Fruit fly (Drosophila melanogaster) whole organism, prepupa: ENCODE measurements around the gene CG11983.

ENCODE experiments used
- Blimp-1 ChIP-seq: fragments of 200-800 bp; sonication (Bioruptor generic); optimal IDR thresholded peaks from 3 replicates; lab custom pipeline; 2017; ENCODE audit warnings: missing biosample characterization, missing genetic modification characterization, mild to moderate bottlenecking, moderate library complexity, missing genetic modification reagents
- CG10631 ChIP-seq: fragments of 200-800 bp; sonication (Bioruptor generic); optimal IDR thresholded peaks from 2 replicates; lab custom pipeline; 2016; ENCODE audit warnings: missing biosample characterization, missing genetic modification characterization
- CG10669 ChIP-seq: fragments of 200-800 bp; sonication (Bioruptor generic); optimal IDR thresholded peaks from 3 replicates; lab custom pipeline; 2018; ENCODE audit warnings: missing biosample characterization, mild to moderate bottlenecking, missing genetic modification characterization, moderate library complexity
- CG11294 ChIP-seq: fragments of 200-800 bp; sonication (Bioruptor generic); IDR thresholded peaks from 2 replicates; pipeline ENCODE4 v1.3.6; 2022; ENCODE audit warnings: missing biosample characterization, missing genetic modification characterization
- CG11762 ChIP-seq: fragments of 200-800 bp; sonication (Bioruptor generic); optimal IDR thresholded peaks from 3 replicates; lab custom pipeline; 2016; ENCODE audit warnings: missing biosample characterization, missing genetic modification characterization; ENCODE audit not compliant: insufficient read depth
- CG15336 ChIP-seq: fragments of 200-800 bp; sonication (Bioruptor generic); IDR thresholded peaks from 2 replicates; pipeline ENCODE4 v1.3.6; 2022; ENCODE audit warnings: missing biosample characterization, missing genetic modification characterization
- CG1621 ChIP-seq: fragments of 200-800 bp; sonication (Bioruptor generic); optimal IDR thresholded peaks from 3 replicates; lab custom pipeline; 2018; ENCODE audit warnings: missing biosample characterization, mild to moderate bottlenecking, missing genetic modification characterization
- CG16779 ChIP-seq: fragments of 200-800 bp; sonication (Bioruptor generic); optimal IDR thresholded peaks from 3 replicates; lab custom pipeline; 2017; ENCODE audit warnings: missing biosample characterization, mild to moderate bottlenecking, missing genetic modification characterization
- CG3032 ChIP-seq: fragments of 200-800 bp; optimal IDR thresholded peaks from 2 replicates; lab custom pipeline; 2019; ENCODE audit warnings: missing biosample characterization, mild to moderate bottlenecking, missing genetic modification characterization, moderate library complexity
- CG32006 ChIP-seq: fragments of 200-800 bp; sonication (Bioruptor generic); optimal IDR thresholded peaks from 3 replicates; lab custom pipeline; 2017; ENCODE audit warnings: missing biosample characterization, mild to moderate bottlenecking, missing genetic modification characterization
- CG3919 ChIP-seq: fragments of 200-800 bp; sonication (Bioruptor generic); optimal IDR thresholded peaks from 3 replicates; lab custom pipeline; 2016; ENCODE audit warnings: missing biosample characterization, missing genetic modification characterization
- CG4318 ChIP-seq: fragments of 200-800 bp; sonication (Bioruptor generic); optimal IDR thresholded peaks from 3 replicates; lab custom pipeline; 2017; ENCODE audit warnings: missing biosample characterization, mild to moderate bottlenecking, missing genetic modification characterization
- CG6163 ChIP-seq: fragments of 200-800 bp; sonication (Bioruptor generic); IDR thresholded peaks from 3 replicates; pipeline ENCODE4 v1.3.6; 2022; ENCODE audit warnings: missing biosample characterization, missing genetic modification characterization
- CG6792 ChIP-seq: fragments of 200-800 bp; sonication (Bioruptor generic); optimal IDR thresholded peaks from 3 replicates; lab custom pipeline; 2016; ENCODE audit warnings: missing biosample characterization, missing genetic modification characterization
- CG6808 ChIP-seq: fragments of 200-800 bp; sonication (Bioruptor generic); optimal IDR thresholded peaks from 3 replicates; lab custom pipeline; 2017; ENCODE audit warnings: missing biosample characterization, missing genetic modification characterization, mild to moderate bottlenecking, moderate library complexity, missing genetic modification reagents
- CG6854 ChIP-seq: fragments of 200-800 bp; sonication (Bioruptor generic); optimal IDR thresholded peaks from 2 replicates; lab custom pipeline; 2017; ENCODE audit warnings: missing biosample characterization, mild to moderate bottlenecking, missing genetic modification characterization
- CG7368 ChIP-seq: fragments of 200-800 bp; sonication (Bioruptor generic); optimal IDR thresholded peaks from 3 replicates; lab custom pipeline; 2016; ENCODE audit warnings: missing biosample characterization, missing genetic modification characterization
- CG8119 ChIP-seq: fragments of 200-800 bp; sonication (Bioruptor generic); IDR thresholded peaks from 3 replicates; pipeline ENCODE4 v1.3.6; 2022; ENCODE audit warnings: missing biosample characterization, missing genetic modification characterization
- CG8319 ChIP-seq: fragments of 200-800 bp; sonication (Bioruptor generic); optimal IDR thresholded peaks from 3 replicates; lab custom pipeline; 2016; ENCODE audit warnings: missing biosample characterization, missing genetic modification characterization
- CG8632 ChIP-seq: fragments of 200-800 bp; sonication (Bioruptor generic); optimal IDR thresholded peaks from 3 replicates; lab custom pipeline; 2016; ENCODE audit warnings: missing biosample characterization, missing genetic modification characterization
- Eip78C ChIP-seq: fragments of 200-800 bp; sonication (Bioruptor generic); peaks from one replicate; lab custom pipeline; 2016; ENCODE audit warnings: missing biosample characterization, missing genetic modification characterization
- Eip93F ChIP-seq: fragments of 200-800 bp; sonication (Bioruptor generic); optimal IDR thresholded peaks from 2 replicates; lab custom pipeline; 2016; ENCODE audit warnings: missing biosample characterization, mild to moderate bottlenecking, missing genetic modification characterization
- Ets21C ChIP-seq: fragments of 200-800 bp; sonication (Bioruptor generic); optimal IDR thresholded peaks from 3 replicates; lab custom pipeline; 2016; ENCODE audit warnings: missing biosample characterization, missing genetic modification characterization
- Ets96B ChIP-seq: fragments of 200-800 bp; optimal IDR thresholded peaks from 2 replicates; lab custom pipeline; 2019; ENCODE audit warnings: missing biosample characterization, mild to moderate bottlenecking, missing genetic modification characterization, moderate library complexity
- Gug ChIP-seq: fragments of 200-800 bp; sonication (Bioruptor generic); IDR thresholded peaks from 2 replicates; pipeline ENCODE4 v1.3.6; 2022; ENCODE audit warnings: missing biosample characterization, missing genetic modification characterization
- Hr38 ChIP-seq: sonication (Bioruptor generic); optimal IDR thresholded peaks from 2 replicates; lab custom pipeline; 2016; ENCODE audit warnings: missing biosample characterization, missing genetic modification characterization
- Hr39 ChIP-seq: fragments of 200-800 bp; sonication (Bioruptor generic); optimal IDR thresholded peaks from 2 replicates; lab custom pipeline; 2016; ENCODE audit warnings: missing biosample characterization, missing genetic modification characterization
- Hr4 ChIP-seq: fragments of 200-800 bp; sonication (Bioruptor generic); optimal IDR thresholded peaks from 3 replicates; lab custom pipeline; 2016; ENCODE audit warnings: missing biosample characterization, missing genetic modification characterization
- Lpt ChIP-seq: fragments of 200-800 bp; sonication (Bioruptor generic); optimal IDR thresholded peaks from 3 replicates; lab custom pipeline; 2016; ENCODE audit warnings: missing biosample characterization, missing genetic modification characterization
- Met ChIP-seq: fragments of 200-800 bp; sonication (Bioruptor generic); optimal IDR thresholded peaks from 3 replicates; lab custom pipeline; 2016; ENCODE audit warnings: missing biosample characterization, missing genetic modification characterization
- OdsH ChIP-seq: fragments of 200-800 bp; sonication (Bioruptor generic); optimal IDR thresholded peaks from 3 replicates; lab custom pipeline; 2016; ENCODE audit warnings: missing biosample characterization, missing genetic modification characterization
- Smox ChIP-seq: fragments of 200-800 bp; sonication (Bioruptor generic); optimal IDR thresholded peaks from 3 replicates; lab custom pipeline; 2016; ENCODE audit warnings: missing biosample characterization, missing genetic modification characterization
- Sox15 ChIP-seq: fragments of 200-800 bp; sonication (Bioruptor generic); optimal IDR thresholded peaks from 3 replicates; lab custom pipeline; 2016; ENCODE audit warnings: missing biosample characterization, missing genetic modification characterization
- achi ChIP-seq: fragments of 200-800 bp; sonication (Bioruptor generic); optimal IDR thresholded peaks from 3 replicates; lab custom pipeline; 2016; ENCODE audit warnings: missing biosample characterization, missing genetic modification characterization
- cyc ChIP-seq: fragments of 200-800 bp; sonication (Bioruptor generic); optimal IDR thresholded peaks from 3 replicates; lab custom pipeline; 2016; ENCODE audit warnings: missing biosample characterization, missing genetic modification characterization
- dac ChIP-seq: fragments of 200-800 bp; sonication (Bioruptor generic); optimal IDR thresholded peaks from 2 replicates; lab custom pipeline; 2017; ENCODE audit warnings: missing biosample characterization, mild to moderate bottlenecking, missing genetic modification characterization
- dsx ChIP-seq: fragments of 200-800 bp; optimal IDR thresholded peaks from 3 replicates; lab custom pipeline; 2019; ENCODE audit warnings: missing biosample characterization, mild to moderate bottlenecking, missing genetic modification characterization, moderate library complexity; ENCODE audit not compliant: poor library complexity, severe bottlenecking
- esn ChIP-seq: fragments of 200-800 bp; sonication (Bioruptor generic); optimal IDR thresholded peaks from 2 replicates; lab custom pipeline; 2016; ENCODE audit warnings: missing biosample characterization, mild to moderate bottlenecking, missing genetic modification characterization, moderate library complexity
- fd59A ChIP-seq: fragments of 200-800 bp; sonication (Bioruptor generic); optimal IDR thresholded peaks from 2 replicates; lab custom pipeline; 2017; ENCODE audit warnings: missing biosample characterization, mild to moderate bottlenecking, missing genetic modification characterization, missing genetic modification reagents
- lz ChIP-seq: fragments of 200-800 bp; sonication (Bioruptor generic); optimal IDR thresholded peaks from 3 replicates; lab custom pipeline; 2016; ENCODE audit warnings: missing biosample characterization, missing genetic modification characterization
- net ChIP-seq: fragments of 200-800 bp; sonication (Bioruptor generic); optimal IDR thresholded peaks from 3 replicates; lab custom pipeline; 2016; ENCODE audit warnings: missing biosample characterization, missing genetic modification characterization
- pdm3 ChIP-seq: fragments of 200-800 bp; sonication (Bioruptor generic); optimal IDR thresholded peaks from 3 replicates; lab custom pipeline; 2016; ENCODE audit warnings: missing biosample characterization, missing genetic modification characterization
- spab ChIP-seq: fragments of 200-800 bp; sonication (Bioruptor generic); optimal IDR thresholded peaks from 2 replicates; lab custom pipeline; 2017; ENCODE audit warnings: missing biosample characterization, mild to moderate bottlenecking, missing genetic modification characterization, missing genetic modification reagents
- ss ChIP-seq, 2 experiments: fragments of 200-800 bp; sonication (Bioruptor generic); optimal IDR thresholded peaks; 2 replicates in 1 of 2; 3 replicates in 1 of 2; lab custom pipeline; 2017 to 2018; ENCODE audit warnings: mild to moderate bottlenecking in 2 of 2, missing biosample characterization in 2 of 2, missing genetic modification characterization in 2 of 2, moderate library complexity in 1 of 2
- svp ChIP-seq: fragments of 200-800 bp; sonication (Bioruptor generic); peaks from one replicate; lab custom pipeline; 2016; ENCODE audit warnings: missing biosample characterization, missing genetic modification characterization
- topi ChIP-seq: fragments of 200-800 bp; sonication (Bioruptor generic); optimal IDR thresholded peaks from 3 replicates; lab custom pipeline; 2016; ENCODE audit warnings: missing biosample characterization, missing genetic modification characterization

CG11983 gene

DNA sequence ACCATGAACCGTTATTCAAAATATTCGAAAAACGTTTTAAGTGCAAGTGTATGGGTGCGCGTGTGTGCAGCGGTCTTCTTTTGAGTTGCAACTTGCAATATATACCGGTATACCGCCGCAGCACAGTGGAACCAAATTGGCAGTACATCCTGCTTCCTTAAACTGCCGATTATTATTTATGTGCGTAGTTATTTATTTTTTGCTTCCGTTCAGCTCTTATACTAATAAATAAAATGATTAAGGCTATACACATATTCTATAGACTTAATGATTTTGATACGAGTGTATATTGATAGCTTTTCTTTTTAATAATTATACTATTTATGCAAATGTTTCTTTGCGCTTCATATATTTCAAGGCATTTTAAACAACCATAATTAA lies 38.2 kb upstream of the CG11983 start (continued):
- TF ChIP-seq CG6792 (GFP tag; lab: Kevin White, UChicago) (no peak), CG11762 (GFP tag; lab: Kevin White, UChicago) (no peak), CG10631 (GFP tag; lab: Kevin White, UChicago) (no peak), Ets21C (GFP tag; lab: Kevin White, UChicago) (no peak), svp (peak; percentile 76), CG3919 (GFP tag; lab: Kevin White, UChicago) (no peak), CG8119 (no peak), dac (GFP tag; lab: Kevin White, UChicago) (no peak), CG8319 (GFP tag; lab: Kevin White, UChicago) (no peak), CG4318 (no peak), CG32006 (peak; percentile 50), Blimp-1 (no peak), CG8632 (GFP tag; lab: Kevin White, UChicago) (peak; percentile 5), Hr39 (GFP tag; lab: Kevin White, UChicago) (peak; percentile 21), CG6854 (GFP tag; lab: Kevin White, UChicago) (no peak), CG16779 (tag; lab: Kevin White, UChicago) (no peak), Met (peak; percentile 57), lz (GFP tag; lab: Kevin White, UChicago) (peak; percentile 10), Gug (GFP tag; lab: Robert Waterston, UW) (no peak), esn (peak; percentile 46), spab (no peak), cyc (GFP tag; lab: Kevin White, UChicago) (no peak), CG1621 (tag; lab: Kevin White, UChicago) (no peak)

dm6 chr3R:8970707-8971106 lies 37.4 kb upstream of the CG11983 start:
- no peak for TF ChIP-seq net (GFP tag; lab: Kevin White, UChicago)
- no peak for TF ChIP-seq Sox15 (GFP tag; lab: Kevin White, UChicago)
- no peak for TF ChIP-seq CG11294 (GFP tag; lab: Robert Waterston, UW)
- TF ChIP-seq Eip93F (GFP tag; lab: Kevin White, UChicago) = no peak
- no peak for TF ChIP-seq Eip78C
- no peak for TF ChIP-seq ss (GFP tag; optimal IDR thresholded peaks at IDR 0.05; lab: Kevin White, UChicago)
- no peak for TF ChIP-seq Hr39 (GFP tag; lab: Kevin White, UChicago)
- no peak for TF ChIP-seq CG3032 (tag; lab: Kevin White, UChicago)
- TF ChIP-seq CG6808 (GFP tag; lab: Kevin White, UChicago) = no peak
- TF ChIP-seq CG16779 (tag; lab: Kevin White, UChicago) = no peak
- no peak for TF ChIP-seq CG6854 (GFP tag; lab: Kevin White, UChicago)
- TF ChIP-seq CG11762 (GFP tag; lab: Kevin White, UChicago) = no peak
- TF ChIP-seq pdm3 (GFP tag; lab: Kevin White, UChicago) = no peak
- TF ChIP-seq achi (GFP tag; lab: Kevin White, UChicago) = no peak
- TF ChIP-seq Hr4 (GFP tag; lab: Kevin White, UChicago) = no peak
- TF ChIP-seq CG1621 (tag; lab: Kevin White, UChicago) = no peak
- TF ChIP-seq CG4318 = no peak
- TF ChIP-seq CG7368 (GFP tag; lab: Kevin White, UChicago) = no peak
- TF ChIP-seq, all 60 proteins: peak for 0

DNA sequence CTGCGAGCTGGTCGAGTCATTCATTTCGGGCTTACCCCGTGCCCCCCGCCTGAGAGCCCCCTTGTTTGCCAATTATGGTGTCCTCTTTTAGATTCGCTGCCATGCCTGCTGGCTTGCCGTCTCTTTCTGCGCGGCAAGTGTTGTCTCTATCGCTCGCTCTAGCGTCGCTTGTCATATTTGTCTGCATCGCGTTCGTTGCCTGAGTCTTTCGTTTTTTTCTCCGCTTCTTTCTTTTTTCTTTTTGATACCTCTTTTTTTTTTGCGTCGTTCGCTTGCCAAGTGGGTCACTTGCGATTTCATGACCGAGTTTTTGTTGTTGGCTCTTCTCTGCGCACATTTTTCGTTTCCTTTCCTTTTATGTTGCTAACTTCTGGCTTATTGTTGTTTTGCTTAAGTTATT lies 36.3 kb upstream of the CG11983 start:
- TF ChIP-seq CG16779 (tag; lab: Kevin White, UChicago) = peak; percentile 50
- no peak for TF ChIP-seq Hr38 (GFP tag; lab: Kevin White, UChicago)
- TF ChIP-seq CG10631 (GFP tag; lab: Kevin White, UChicago) = no peak
- no peak for TF ChIP-seq lz (GFP tag; lab: Kevin White, UChicago)
- TF ChIP-seq Ets96B (tag; lab: Kevin White, UChicago) = peak; percentile 12
- TF ChIP-seq CG6792 (GFP tag; lab: Kevin White, UChicago) = no peak
- no peak for TF ChIP-seq fd59A (GFP tag; lab: Kevin White, UChicago)
- TF ChIP-seq cyc (GFP tag; lab: Kevin White, UChicago) = no peak
- peak; percentile 29 for TF ChIP-seq CG1621 (tag; lab: Kevin White, UChicago)
- no peak for TF ChIP-seq pdm3 (GFP tag; lab: Kevin White, UChicago)
- peak; percentile 62 for TF ChIP-seq CG6163 (GFP tag; lab: Robert Waterston, UW)
- TF ChIP-seq Smox = no peak
- TF ChIP-seq topi (GFP tag; lab: Kevin White, UChicago) = no peak
- no peak for TF ChIP-seq CG4318
- TF ChIP-seq CG8119 = peak; percentile 66; the same call in 2 of the 3 replicates
- TF ChIP-seq CG7368 (GFP tag; lab: Kevin White, UChicago) = no peak
- TF ChIP-seq OdsH (GFP tag; lab: Kevin White, UChicago) = no peak
- peak; percentile 13 for TF ChIP-seq dsx (GFP tag; lab: Kevin White, UChicago)
- TF ChIP-seq CG6808 (GFP tag; lab: Kevin White, UChicago) = peak; percentile 43
- peak; percentile 41 for TF ChIP-seq CG32006
- peak; percentile 2 for TF ChIP-seq CG10669 (GFP tag; lab: Kevin White, UChicago)
- no peak for TF ChIP-seq CG11294 (GFP tag; lab: Robert Waterston, UW)
- TF ChIP-seq dac (GFP tag; lab: Kevin White, UChicago) = peak; percentile 38
- peak; percentile 64 for TF ChIP-seq CG15336 (GFP tag; lab: Robert Waterston, UW)
- TF ChIP-seq Eip93F (GFP tag; lab: Kevin White, UChicago) = no peak
- TF ChIP-seq esn = no peak
- TF ChIP-seq Lpt (GFP tag; lab: Kevin White, UChicago) = peak; percentile 42
